Worm (Caenorhabditis elegans) whole organism, L4 larva: ENCODE data around the gene frpr-6.

ENCODE experiments used
- D1046.2 ChIP-seq: fragments of 200-800 bp; sonication (Bioruptor generic); IDR thresholded peaks from 2 replicates; pipeline ENCODE4 v1.3.6; 2022; ENCODE audit warnings: missing genetic modification characterization, missing compliant biosample characterization
- F10B5.3 ChIP-seq: sonication (generic microtip); optimal IDR thresholded peaks from 2 replicates; lab custom pipeline; 2016; ENCODE audit warnings: mild to moderate bottlenecking, missing genetic modification characterization, missing compliant biosample characterization
- T26A8.4 ChIP-seq: fragments of 200-800 bp; sonication (Bioruptor generic); IDR thresholded peaks from 2 replicates; pipeline ENCODE4 v1.3.6; 2022; ENCODE audit warnings: missing genetic modification characterization, missing compliant biosample characterization
- Y48G9A.11 ChIP-seq: fragments of 200-800 bp; sonication (Bioruptor generic); IDR thresholded peaks from 2 replicates; pipeline ENCODE4 v1.3.6; 2022; ENCODE audit warnings: missing genetic modification reagents, missing genetic modification characterization, missing compliant biosample characterization
- Y5F2A.4 ChIP-seq: fragments of 200-800 bp; sonication (Bioruptor generic); optimal IDR thresholded peaks from 2 replicates; lab custom pipeline; 2018; ENCODE audit warnings: mild to moderate bottlenecking, missing genetic modification characterization, missing compliant biosample characterization
- ZK546.5 ChIP-seq, 2 experiments: sonication (generic microtip); optimal IDR thresholded peaks; 2 replicates each; lab custom pipeline; 2017; ENCODE audit warnings: missing biosample characterization in 2 of 2, missing genetic modification characterization in 2 of 2
- aha-1 ChIP-seq: fragments of 150-350 bp; peaks from one replicate; lab custom pipeline; 2014; ENCODE audit warnings: missing biosample characterization, missing genetic modification characterization
- aly-2 ChIP-seq: sonication (generic microtip); optimal IDR thresholded peaks from 2 replicates; lab custom pipeline; 2018; ENCODE audit warnings: missing biosample characterization, missing genetic modification characterization
- arid-1 ChIP-seq: fragments of 200-800 bp; sonication (Bioruptor generic); conservative IDR thresholded peaks from 2 replicates; pipeline ENCODE4 v1.3.6; 2022; ENCODE audit warnings: missing genetic modification reagents, missing genetic modification characterization, missing compliant biosample characterization
- ceh-20 ChIP-seq: fragments of 200-800 bp; sonication (Bioruptor generic); IDR thresholded peaks from 2 replicates; pipeline ENCODE4 v1.3.6; 2022; ENCODE audit warnings: missing genetic modification reagents, missing genetic modification characterization, missing compliant biosample characterization
- ceh-32 ChIP-seq: sonication (generic microtip); optimal IDR thresholded peaks from 2 replicates; lab custom pipeline; 2016; ENCODE audit warnings: mild to moderate bottlenecking, missing genetic modification characterization, missing compliant biosample characterization; ENCODE audit not compliant: poor library complexity
- ceh-62 ChIP-seq: sonication (generic microtip); optimal IDR thresholded peaks from 2 replicates; lab custom pipeline; 2017; ENCODE audit warnings: missing biosample characterization, missing genetic modification characterization
- ces-1 ChIP-seq: fragments of 150-350 bp; sonication (generic microtip); optimal IDR thresholded peaks from 4 replicates; lab custom pipeline; 2014; ENCODE audit warnings: missing biosample characterization, missing genetic modification reagents, missing genetic modification characterization
- ctbp-1 ChIP-seq: fragments of 200-800 bp; sonication (Bioruptor generic); IDR thresholded peaks from 2 replicates; pipeline ENCODE4 v1.3.6; 2022; ENCODE audit warnings: missing genetic modification reagents, missing genetic modification characterization, missing compliant biosample characterization
- daf-12 ChIP-seq: fragments of 150-350 bp; optimal IDR thresholded peaks from 2 replicates; lab custom pipeline; 2014; ENCODE audit warnings: missing biosample characterization, missing genetic modification reagents, missing genetic modification characterization
- daf-19 ChIP-seq: fragments of 200-800 bp; sonication (Bioruptor generic); conservative IDR thresholded peaks from 2 replicates; pipeline ENCODE4 v1.3.6; 2022; ENCODE audit warnings: missing genetic modification characterization, missing compliant biosample characterization
- dmd-9 ChIP-seq: fragments of 200-800 bp; sonication (Bioruptor generic); IDR thresholded peaks from 2 replicates; pipeline ENCODE4 v1.3.6; 2022; ENCODE audit warnings: missing genetic modification reagents, missing genetic modification characterization, missing compliant biosample characterization
- dve-1 ChIP-seq: sonication (generic microtip); optimal IDR thresholded peaks from 2 replicates; lab custom pipeline; 2017; ENCODE audit warnings: antibody characterized with exemption, mild to moderate bottlenecking, missing genetic modification characterization, missing compliant biosample characterization; ENCODE audit not compliant: insufficient read depth
- egl-27 ChIP-seq: sonication (generic microtip); optimal IDR thresholded peaks from 3 replicates; lab custom pipeline; 2017; ENCODE audit warnings: missing biosample characterization, missing genetic modification reagents, missing genetic modification characterization
- egl-43 ChIP-seq: fragments of 200-800 bp; sonication (Bioruptor generic); IDR thresholded peaks from 2 replicates; pipeline ENCODE4 v1.3.6; 2022; ENCODE audit warnings: missing genetic modification reagents, missing genetic modification characterization, missing compliant biosample characterization
- fkh-10 ChIP-seq: fragments of 150-350 bp; optimal IDR thresholded peaks from 2 replicates; lab custom pipeline; 2014; ENCODE audit warnings: missing biosample characterization, missing genetic modification reagents, missing genetic modification characterization
- hif-1 ChIP-seq, 2 experiments: sonication (generic microtip); optimal IDR thresholded peaks; 2 replicates each; lab custom pipeline; 2016 to 2017; ENCODE audit warnings: missing compliant biosample characterization in 2 of 2, missing genetic modification characterization in 2 of 2, missing genetic modification reagents in 2 of 2, missing genotype in 2 of 2, mild to moderate bottlenecking in 1 of 2
- lin-1 ChIP-seq: fragments of 200-800 bp; sonication (Bioruptor generic); IDR thresholded peaks from 2 replicates; pipeline ENCODE4 v1.3.6; 2022; ENCODE audit warnings: missing genetic modification reagents, missing genetic modification characterization, missing compliant biosample characterization
- lir-3 ChIP-seq: sonication (generic microtip); optimal IDR thresholded peaks from 2 replicates; lab custom pipeline; 2016; ENCODE audit warnings: mild to moderate bottlenecking, missing genetic modification characterization, missing compliant biosample characterization
- lsy-2 ChIP-seq, 2 experiments: fragments of 150-350 bp in 1 of 2; sonication (generic microtip) in 1 of 2; optimal IDR thresholded peaks; 2 replicates each; lab custom pipeline; 2014 to 2017; ENCODE audit warnings: missing biosample characterization in 2 of 2, missing genetic modification characterization in 2 of 2
- madf-5 ChIP-seq, 2 experiments: fragments of 200-800 bp; sonication (Bioruptor generic); IDR thresholded peaks; 2 replicates each; pipeline ENCODE4 v1.3.6; 2022; ENCODE audit warnings: missing compliant biosample characterization in 2 of 2, missing genetic modification characterization in 2 of 2
- madf-9 ChIP-seq: fragments of 200-800 bp; sonication (Bioruptor generic); conservative IDR thresholded peaks from 2 replicates; pipeline ENCODE4 v1.3.6; 2022; ENCODE audit warnings: missing genetic modification reagents, missing genetic modification characterization, missing compliant biosample characterization
- mdl-1 ChIP-seq, 2 experiments: fragments of 150-350 bp in 1 of 2; sonication (generic microtip) in 1 of 2; optimal IDR thresholded peaks; 2 replicates each; lab custom pipeline; 2014 to 2017; ENCODE audit warnings: missing biosample characterization in 2 of 2, missing genetic modification characterization in 2 of 2
- mdt-29 ChIP-seq: fragments of 200-800 bp; sonication (Bioruptor generic); IDR thresholded peaks from 2 replicates; pipeline ENCODE4 v1.3.6; 2022; ENCODE audit warnings: missing genetic modification reagents, missing genetic modification characterization, missing compliant biosample characterization
- mxl-2 ChIP-seq: fragments of 200-800 bp; sonication (Bioruptor generic); conservative IDR thresholded peaks from 2 replicates; pipeline ENCODE4 v1.3.6; 2022; ENCODE audit warnings: missing genetic modification reagents, missing genetic modification characterization, missing compliant biosample characterization
- mxl-3 ChIP-seq: fragments of 200-800 bp; sonication (Bioruptor generic); optimal IDR thresholded peaks from 2 replicates; lab custom pipeline; 2018; ENCODE audit warnings: mild to moderate bottlenecking, missing genetic modification characterization, missing compliant biosample characterization
- nhr-10 ChIP-seq: fragments of 150-350 bp; optimal IDR thresholded peaks from 2 replicates; lab custom pipeline; 2014; ENCODE audit warnings: missing biosample characterization, missing genetic modification characterization
- nhr-11 ChIP-seq: fragments of 150-350 bp; optimal IDR thresholded peaks from 2 replicates; lab custom pipeline; 2014; ENCODE audit warnings: missing biosample characterization, missing genetic modification characterization
- nhr-111 ChIP-seq: fragments of 200-800 bp; sonication (Bioruptor generic); optimal IDR thresholded peaks from 2 replicates; lab custom pipeline; 2018; ENCODE audit warnings: mild to moderate bottlenecking, missing genetic modification characterization, missing compliant biosample characterization
- nhr-237 ChIP-seq: sonication (generic microtip); optimal IDR thresholded peaks from 2 replicates; lab custom pipeline; 2017; ENCODE audit warnings: missing biosample characterization, missing genetic modification characterization
- nhr-28 ChIP-seq: fragments of 150-350 bp; optimal IDR thresholded peaks from 2 replicates; lab custom pipeline; 2014; ENCODE audit warnings: missing biosample characterization, missing genetic modification characterization
- nhr-48 ChIP-seq: sonication (generic microtip); optimal IDR thresholded peaks from 2 replicates; lab custom pipeline; 2016; ENCODE audit warnings: mild to moderate bottlenecking, missing genetic modification characterization, missing compliant biosample characterization
- nhr-76 ChIP-seq: fragments of 150-350 bp; optimal IDR thresholded peaks from 2 replicates; lab custom pipeline; 2014; ENCODE audit warnings: missing biosample characterization, missing genetic modification characterization
- pqm-1 ChIP-seq: sonication (generic microtip); optimal IDR thresholded peaks from 2 replicates; lab custom pipeline; 2017; ENCODE audit warnings: missing biosample characterization, missing genetic modification characterization
- rbr-2 ChIP-seq: sonication (generic microtip); optimal IDR thresholded peaks from 2 replicates; lab custom pipeline; 2016; ENCODE audit warnings: missing genotype, missing genetic modification characterization, missing compliant biosample characterization
- skn-1 ChIP-seq: fragments of 150-350 bp; optimal IDR thresholded peaks from 2 replicates; lab custom pipeline; 2014; ENCODE audit warnings: missing biosample characterization, missing genetic modification characterization
- spr-3 ChIP-seq: fragments of 200-800 bp; sonication (Bioruptor generic); optimal IDR thresholded peaks from 2 replicates; lab custom pipeline; 2018; ENCODE audit warnings: mild to moderate bottlenecking, missing genetic modification characterization, missing compliant biosample characterization
- unc-130 ChIP-seq: sonication (generic microtip); optimal IDR thresholded peaks from 2 replicates; lab custom pipeline; 2016; ENCODE audit warnings: missing genetic modification reagents, missing genetic modification characterization, missing compliant biosample characterization
- zag-1 ChIP-seq: fragments of 150-350 bp; optimal IDR thresholded peaks from 2 replicates; lab custom pipeline; 2014; ENCODE audit warnings: missing biosample characterization, missing genetic modification characterization
- ztf-11 ChIP-seq: fragments of 150-350 bp; optimal IDR thresholded peaks from 2 replicates; lab custom pipeline; 2014; ENCODE audit warnings: missing biosample characterization, missing genetic modification characterization

Gene frpr-6

DNA sequence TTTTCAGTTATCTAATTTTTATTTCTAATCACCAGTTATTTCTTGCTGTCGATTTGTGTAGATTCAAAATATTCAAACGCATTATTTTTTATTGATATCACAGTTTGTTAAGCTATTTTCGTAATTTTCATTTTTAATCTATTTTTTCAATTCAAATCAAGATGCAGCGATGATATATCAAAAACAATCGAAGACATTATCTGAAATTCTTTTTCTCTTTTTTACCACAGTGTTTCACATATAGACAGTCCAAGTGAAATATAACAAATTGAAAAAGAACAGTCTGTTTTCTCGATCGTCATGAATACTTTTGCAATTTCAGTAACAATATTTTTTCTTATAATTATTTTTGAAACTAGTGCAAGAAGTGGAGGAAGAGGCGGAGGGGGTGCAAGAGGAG lies 24.4 kb upstream of the frpr-6 start, which contains the start of gene F21C10.5:
F21C10.5 (plus strand) TSS at position 301 of the 400 bp plus-strand sequence.
- TF ChIP-seq nhr-28 (tag; lab: Kevin White, UChicago) (no peak), F10B5.3 (tag; lab: Kevin White, UChicago) (no peak), ceh-62 (tag; lab: Kevin White, UChicago) (no peak), unc-130 (GFP tag; lab: Kevin White, UChicago) (no peak), daf-19 (GFP tag; lab: Robert Waterston, UW) (no peak), ceh-32 (no peak), nhr-10 (tag; lab: Kevin White, UChicago) (no peak), ztf-11 (tag; lab: Kevin White, UChicago) (no peak), ZK546.5 (tag; optimal IDR thresholded peaks at IDR 0.05; lab: Kevin White, UChicago) (no peak), pqm-1 (no peak), rbr-2 (tag; lab: Kevin White, UChicago) (no peak), madf-9 (GFP tag; lab: Robert Waterston, UW) (no peak), Y5F2A.4 (GFP tag; lab: Kevin White, UChicago) (no peak), ces-1 (no peak), mxl-3 (no peak)

ce11 chrV:9124180-9124579 lies 23.2 kb upstream of the frpr-6 start, which contains the start of gene F21C10.6:
TSS of gene F21C10.6 (plus strand) at chrV:9124480.
- TF ChIP-seq lin-1 (no peak), fkh-10 (GFP tag; lab: Kevin White, UChicago) (no peak), dve-1 (tag; lab: Kevin White, UChicago) (no peak), nhr-237 (no peak), nhr-48 (tag; lab: Kevin White, UChicago) (no peak), aly-2 (no peak)

DNA sequence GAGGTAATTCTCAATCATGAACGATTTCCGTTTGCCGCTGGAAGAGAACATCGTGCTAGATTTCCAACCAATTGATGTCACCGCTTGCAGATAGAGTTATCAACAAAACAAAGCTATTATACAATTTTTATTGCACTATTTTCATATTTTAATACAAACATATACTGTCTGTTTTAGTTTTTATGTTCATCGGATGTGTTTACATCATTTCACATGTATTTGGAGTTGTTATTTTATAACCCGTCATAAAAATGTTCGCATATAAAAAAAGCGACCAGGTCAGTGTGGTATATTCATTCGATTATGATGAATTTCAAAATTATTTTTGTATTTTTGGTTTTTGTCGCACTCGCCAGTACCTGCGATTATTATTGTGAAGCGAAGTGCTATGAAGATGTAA lies 22.2 kb upstream of the frpr-6 start, which contains the start of gene F21C10.11:
F21C10.11 (plus strand) TSS at position 301 of the 400 bp plus-strand sequence.
- TF ChIP-seq madf-5 (GFP tag; IDR thresholded peaks at IDR 0.05; lab: Robert Waterston, UW) (no peak), hif-1 (tag; optimal IDR thresholded peaks at IDR 0.05; lab: Kevin White, UChicago) (no peak), spr-3 (GFP tag; lab: Kevin White, UChicago) (no peak), aha-1 (tag; lab: Kevin White, UChicago) (peak; percentile 76)
- TF ChIP-seq, all 104 proteins: peak for 1

- TF ChIP-seq Y48G9A.11 (GFP tag; lab: Robert Waterston, UW) (no peak), ctbp-1 (GFP tag; lab: Robert Waterston, UW) (no peak), skn-1 (tag; lab: Kevin White, UChicago) (no peak), daf-12 (tag; lab: Kevin White, UChicago) (no peak), nhr-111 (GFP tag; lab: Kevin White, UChicago) (no peak), ceh-20 (GFP tag; lab: Robert Waterston, UW) (no peak), zag-1 (tag; lab: Kevin White, UChicago) (no peak), dmd-9 (GFP tag; lab: Robert Waterston, UW) (no peak)
Observed at ce11 chrV:9122004-9122403, 21.0 kb upstream of the frpr-6 start, which contains the start of gene F21C10.13. TSS of gene F21C10.13 (plus strand) at chrV:9122304.

DNA sequence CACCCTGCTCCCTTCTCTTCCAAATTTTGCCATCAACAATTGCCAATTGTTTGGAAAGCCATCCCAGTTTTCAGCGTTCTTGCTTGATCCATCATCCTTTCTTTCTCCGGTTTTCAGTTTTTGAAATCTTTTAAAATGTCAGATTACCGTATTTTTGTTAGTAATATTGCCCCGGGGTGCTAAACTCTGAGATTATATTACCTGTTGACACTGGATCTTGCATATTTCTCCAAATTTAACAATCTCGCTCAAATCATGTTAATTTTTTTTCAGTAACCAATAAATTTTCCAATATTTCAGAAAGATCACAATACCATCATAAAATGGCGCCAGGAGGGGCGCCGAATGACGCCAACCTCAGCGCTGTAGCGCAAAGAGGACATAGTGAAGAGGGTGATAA lies 11.5 kb upstream of the frpr-6 start, which contains the start of gene F21C10.7:
F21C10.7 (plus strand) TSS at position 301 of the 400 bp plus-strand sequence.
- no peak for TF ChIP-seq lir-3
- TF ChIP-seq arid-1, result no peak
- no peak for TF ChIP-seq mxl-2 (GFP tag; lab: Robert Waterston, UW)
- no peak for TF ChIP-seq mdl-1 (tag; optimal IDR thresholded peaks at IDR 0.05; lab: Kevin White, UChicago)
- TF ChIP-seq D1046.2 (GFP tag; lab: Robert Waterston, UW), result no peak
- TF ChIP-seq madf-5 (GFP tag; IDR thresholded peaks at IDR 0.05; lab: Robert Waterston, UW), result no peak
- no peak for TF ChIP-seq nhr-76
- TF ChIP-seq pqm-1, result no peak
- TF ChIP-seq fkh-10 (GFP tag; lab: Kevin White, UChicago), result no peak
- no peak for TF ChIP-seq lsy-2 (tag; optimal IDR thresholded peaks at IDR 0.05; lab: Kevin White, UChicago)
- TF ChIP-seq T26A8.4 (GFP tag; lab: Robert Waterston, UW), result no peak
- TF ChIP-seq nhr-11 (tag; lab: Kevin White, UChicago), result no peak
- no peak for TF ChIP-seq egl-27
- no peak for TF ChIP-seq Y48G9A.11 (GFP tag; lab: Robert Waterston, UW)
- no peak for TF ChIP-seq egl-43
- no peak for TF ChIP-seq mdt-29 (GFP tag; lab: Robert Waterston, UW)
- no peak for TF ChIP-seq ZK546.5 (tag; optimal IDR thresholded peaks at IDR 0.05; lab: Kevin White, UChicago)
